In the genomic region with DNA sequence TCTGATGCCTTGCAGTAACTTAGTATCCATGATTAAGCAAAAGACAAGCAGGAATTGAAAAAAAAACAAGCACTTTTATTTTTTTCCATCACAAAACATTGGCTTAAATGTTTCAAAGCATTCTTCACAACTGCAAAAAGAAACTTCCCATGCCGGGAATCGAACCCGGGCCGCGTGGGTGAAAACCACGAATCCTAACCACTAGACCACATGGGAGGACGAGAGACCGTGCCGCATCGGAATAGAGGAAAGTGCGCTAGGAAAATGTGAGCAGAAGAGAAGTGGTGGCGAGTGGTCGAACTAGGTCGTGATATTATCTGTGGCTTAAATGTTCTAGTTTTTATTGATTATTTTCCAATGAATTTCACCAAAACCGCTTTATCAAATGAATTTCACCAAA, we compare ENCODE assay signal across 4 worm cellular contexts.
A peak's percentile ranks its signal among the peaks of the same experiment; 100 is the strongest.
TF ChIP-seq lines count a peak whose summit lies in the region.

No protein-coding gene starts in this region.

TF ChIP-seq in whole organism, L2 larva, 48 proteins besides CTCF, POLR2A, EP300 and RAD21:
- peak; percentile 35 for TF ChIP-seq zag-1 (tag; optimal IDR thresholded peaks at IDR 0.05; lab: Kevin White, UChicago)
- TF ChIP-seq mdl-1 (tag; optimal IDR thresholded peaks at IDR 0.05; lab: Kevin White, UChicago) = peak in 1 of 2 experiments; percentile 41
- peak; percentile 76 for TF ChIP-seq nhr-129 (tag; optimal IDR thresholded peaks at IDR 0.05; lab: Kevin White, UChicago)
- no peak for TF ChIP-seq sem-4 (tag; optimal IDR thresholded peaks at IDR 0.05; lab: Kevin White, UChicago)
- no peak for TF ChIP-seq ztf-4 (tag; optimal IDR thresholded peaks at IDR 0.05; lab: Kevin White, UChicago)
- peak; percentile 24 for TF ChIP-seq fos-1 (tag; optimal IDR thresholded peaks at IDR 0.05; lab: Kevin White, UChicago)
- TF ChIP-seq nhr-77 (tag; optimal IDR thresholded peaks at IDR 0.05; lab: Kevin White, UChicago) = no peak
- peak; percentile 49 for TF ChIP-seq crh-2 (tag; optimal IDR thresholded peaks at IDR 0.05; lab: Kevin White, UChicago)
- peak; percentile 56 for TF ChIP-seq unc-55 (GFP tag; optimal IDR thresholded peaks at IDR 0.05; lab: Kevin White, UChicago)
- TF ChIP-seq sma-9 (GFP tag; optimal IDR thresholded peaks at IDR 0.05; lab: Kevin White, UChicago) = peak; percentile 51
- TF ChIP-seq sma-9 (tag; optimal IDR thresholded peaks at IDR 0.05; lab: Kevin White, UChicago) = no peak
- TF ChIP-seq blmp-1 (tag; optimal IDR thresholded peaks at IDR 0.05; lab: Kevin White, UChicago; ENCODE audit: insufficient read depth) = no peak
- no peak for TF ChIP-seq ceh-82 (tag; optimal IDR thresholded peaks at IDR 0.05; lab: Kevin White, UChicago)
- TF ChIP-seq F13H6.1 (tag; optimal IDR thresholded peaks at IDR 0.05; lab: Kevin White, UChicago) = peak; percentile 9
- no peak for TF ChIP-seq nhr-21 (tag; optimal IDR thresholded peaks at IDR 0.05; lab: Kevin White, UChicago)
- peak; percentile 36 for TF ChIP-seq C34F6.9 (tag; optimal IDR thresholded peaks at IDR 0.05; lab: Kevin White, UChicago)
- no peak for TF ChIP-seq snpc-4 (tag; optimal IDR thresholded peaks at IDR 0.05; lab: Kevin White, UChicago)
- no peak for TF ChIP-seq nhr-237 (tag; optimal IDR thresholded peaks at IDR 0.05; lab: Kevin White, UChicago)

TF ChIP-seq in whole organism, L4 larva, 104 proteins besides CTCF, POLR2A, EP300 and RAD21 (continues in another document):
- TF ChIP-seq nhr-10 (tag; optimal IDR thresholded peaks at IDR 0.05; lab: Kevin White, UChicago) = no peak
- no peak for TF ChIP-seq F44E2.7 (GFP tag; IDR thresholded peaks at IDR 0.05; lab: Robert Waterston, UW)
- TF ChIP-seq ceh-44 (GFP tag; IDR thresholded peaks at IDR 0.05; lab: Robert Waterston, UW) = no peak; the same call in 1 of the 2 replicates
- TF ChIP-seq egl-27 (tag; optimal IDR thresholded peaks at IDR 0.05; lab: Kevin White, UChicago) = no peak
- no peak for TF ChIP-seq daf-12 (tag; optimal IDR thresholded peaks at IDR 0.05; lab: Kevin White, UChicago)
- TF ChIP-seq Y105C5A.15 (GFP tag; IDR thresholded peaks at IDR 0.05; lab: Robert Waterston, UW) = 0 out of 2 replicates have a peak, but pooled peaks have one; percentile 55
- TF ChIP-seq pha-4 (GFP tag; IDR thresholded peaks at IDR 0.05; lab: Robert Waterston, UW) = no peak
- no peak for TF ChIP-seq pha-4 (tag; optimal IDR thresholded peaks at IDR 0.05; lab: Kevin White, UChicago)
- TF ChIP-seq ZK337.2 (GFP tag; IDR thresholded peaks at IDR 0.05; lab: Robert Waterston, UW) = no peak
- no peak for TF ChIP-seq mdt-29 (GFP tag; IDR thresholded peaks at IDR 0.05; lab: Robert Waterston, UW)
- 0 out of 2 replicates have a peak, but pooled peaks have one; percentile 41 for TF ChIP-seq nhr-42 (GFP tag; IDR thresholded peaks at IDR 0.05; lab: Robert Waterston, UW)
- TF ChIP-seq jun-1 (tag; optimal IDR thresholded peaks at IDR 0.05; lab: Kevin White, UChicago) = no peak
- peak; percentile 13 for TF ChIP-seq lin-13 (GFP tag; optimal IDR thresholded peaks at IDR 0.05; lab: Kevin White, UChicago)
- peak; percentile 11 to 45 for TF ChIP-seq daf-16 (GFP tag; optimal IDR thresholded peaks at IDR 0.05; lab: Kevin White, UChicago)
- TF ChIP-seq daf-16 (tag; optimal IDR thresholded peaks at IDR 0.05; lab: Kevin White, UChicago) = peak; percentile 51
- no peak for TF ChIP-seq daf-8 (GFP tag; IDR thresholded peaks at IDR 0.05; lab: Robert Waterston, UW)
- peak; percentile 43; the same call in 1 of the 2 replicates for TF ChIP-seq Y48G9A.11 (GFP tag; IDR thresholded peaks at IDR 0.05; lab: Robert Waterston, UW)
- peak; percentile 68; the same call in 1 of the 2 replicates for TF ChIP-seq ctbp-1 (GFP tag; IDR thresholded peaks at IDR 0.05; lab: Robert Waterston, UW)
- no peak for TF ChIP-seq dpl-1 (GFP tag; optimal IDR thresholded peaks at IDR 0.05; lab: Kevin White, UChicago)
- no peak for TF ChIP-seq ZK546.5 (tag; optimal IDR thresholded peaks at IDR 0.05; lab: Kevin White, UChicago)
- TF ChIP-seq snpc-1.2 (GFP tag; IDR thresholded peaks at IDR 0.05; lab: Robert Waterston, UW) = peak; percentile 84
- no peak for TF ChIP-seq dve-1 (tag; optimal IDR thresholded peaks at IDR 0.05; lab: Kevin White, UChicago; ENCODE audit: insufficient read depth)
- TF ChIP-seq daf-19 (GFP tag; conservative IDR thresholded peaks at IDR 0.05; lab: Robert Waterston, UW) = no peak

TF ChIP-seq in whole organism, late embryonic, 69 proteins besides CTCF, POLR2A, EP300 and RAD21 (continues in another document):
- no peak for TF ChIP-seq fkh-6 (tag; optimal IDR thresholded peaks at IDR 0.05; lab: Kevin White, UChicago)
- no peak for TF ChIP-seq mec-3 (tag; optimal IDR thresholded peaks at IDR 0.05; lab: Kevin White, UChicago; ENCODE audit: borderline replicate concordance)
- no peak for TF ChIP-seq pax-1 (tag; optimal IDR thresholded peaks at IDR 0.05; lab: Kevin White, UChicago)
- no peak for TF ChIP-seq hlh-8 (tag; optimal IDR thresholded peaks at IDR 0.05; lab: Kevin White, UChicago)
- TF ChIP-seq hlh-30 (tag; optimal IDR thresholded peaks at IDR 0.05; lab: Kevin White, UChicago; ENCODE audit: insufficient read depth) = peak; percentile 36
- TF ChIP-seq lin-11 (tag; optimal IDR thresholded peaks at IDR 0.05; lab: Kevin White, UChicago) = peak; percentile 47
- no peak for TF ChIP-seq ceh-45 (GFP tag; IDR thresholded peaks at IDR 0.05; lab: Robert Waterston, UW)
- TF ChIP-seq fkh-10 (GFP tag; optimal IDR thresholded peaks at IDR 0.05; lab: Kevin White, UChicago) = peak; percentile 56
- peak; percentile 33; the same call in 1 of the 2 replicates for TF ChIP-seq sox-2 (GFP tag; IDR thresholded peaks at IDR 0.05; lab: Robert Waterston, UW)
- no peak for TF ChIP-seq ceh-14 (tag; optimal IDR thresholded peaks at IDR 0.05; lab: Kevin White, UChicago)
- peak; percentile 38 for TF ChIP-seq ceh-34 (tag; optimal IDR thresholded peaks at IDR 0.05; lab: Kevin White, UChicago)
- TF ChIP-seq che-1 (tag; optimal IDR thresholded peaks at IDR 0.05; lab: Kevin White, UChicago) = peak; percentile 56
- TF ChIP-seq ets-4 (tag; optimal IDR thresholded peaks at IDR 0.05; lab: Kevin White, UChicago) = no peak
- TF ChIP-seq elt-2 (tag; optimal IDR thresholded peaks at IDR 0.05; lab: Kevin White, UChicago) = peak; percentile 67
- TF ChIP-seq lim-6 (tag; optimal IDR thresholded peaks at IDR 0.05; lab: Kevin White, UChicago) = no peak
- peak; percentile 38 for TF ChIP-seq nfya-1 (tag; optimal IDR thresholded peaks at IDR 0.05; lab: Kevin White, UChicago)
- TF ChIP-seq pat-9 (tag; optimal IDR thresholded peaks at IDR 0.05; lab: Kevin White, UChicago) = peak; percentile 66
- no peak for TF ChIP-seq K09A11.1 (tag; optimal IDR thresholded peaks at IDR 0.05; lab: Kevin White, UChicago; ENCODE audit: insufficient read depth)
- peak; percentile 1 for TF ChIP-seq fax-1 (tag; optimal IDR thresholded peaks at IDR 0.05; lab: Kevin White, UChicago)
- peak; percentile 40 for TF ChIP-seq sox-4 (tag; optimal IDR thresholded peaks at IDR 0.05; lab: Kevin White, UChicago)
- no peak for TF ChIP-seq eyg-1 (tag; optimal IDR thresholded peaks at IDR 0.05; lab: Kevin White, UChicago)
- no peak for TF ChIP-seq unc-42 (tag; optimal IDR thresholded peaks at IDR 0.05; lab: Kevin White, UChicago)
- TF ChIP-seq hlh-6 (tag; optimal IDR thresholded peaks at IDR 0.05; lab: Kevin White, UChicago) = peak; percentile 61
- TF ChIP-seq unc-55 (GFP tag; optimal IDR thresholded peaks at IDR 0.05; lab: Kevin White, UChicago) = no peak
- no peak for TF ChIP-seq tbx-7 (tag; optimal IDR thresholded peaks at IDR 0.05; lab: Kevin White, UChicago)
- TF ChIP-seq ceh-9 (tag; optimal IDR thresholded peaks at IDR 0.05; lab: Kevin White, UChicago) = no peak

TF ChIP-seq in whole organism, mixed stage, embryonic, 35 proteins besides CTCF, POLR2A, EP300 and RAD21 (continues in another document):
- no peak for TF ChIP-seq nhr-237 (tag; optimal IDR thresholded peaks at IDR 0.05; lab: Kevin White, UChicago)
- TF ChIP-seq nhr-12 (tag; optimal IDR thresholded peaks at IDR 0.05; lab: Kevin White, UChicago) = no peak
- TF ChIP-seq mep-1 (tag; optimal IDR thresholded peaks at IDR 0.05; lab: Kevin White, UChicago) = peak; percentile 11
- peak; percentile 51 for TF ChIP-seq ham-2 (GFP tag; optimal IDR thresholded peaks at IDR 0.05; lab: Kevin White, UChicago)
- TF ChIP-seq tbx-8 (GFP tag; optimal IDR thresholded peaks at IDR 0.05; lab: Kevin White, UChicago) = peak; percentile 36
- TF ChIP-seq unc-62 (GFP tag; optimal IDR thresholded peaks at IDR 0.05; lab: Kevin White, UChicago) = no peak
- TF ChIP-seq lin-32 (GFP tag; optimal IDR thresholded peaks at IDR 0.05; lab: Kevin White, UChicago) = peak; percentile 49
- TF ChIP-seq nhr-28 (tag; optimal IDR thresholded peaks at IDR 0.05; lab: Kevin White, UChicago) = no peak
- TF ChIP-seq sem-2 (GFP tag; optimal IDR thresholded peaks at IDR 0.05; lab: Kevin White, UChicago) = peak; percentile 64
- TF ChIP-seq sptf-1 (tag; optimal IDR thresholded peaks at IDR 0.05; lab: Kevin White, UChicago) = peak; percentile 72
- no peak for TF ChIP-seq ceh-39 (tag; optimal IDR thresholded peaks at IDR 0.05; lab: Kevin White, UChicago)
- TF ChIP-seq cnd-1 (tag; optimal IDR thresholded peaks at IDR 0.05; lab: Kevin White, UChicago) = peak; percentile 74
- TF ChIP-seq lin-13 (tag; optimal IDR thresholded peaks at IDR 0.05; lab: Kevin White, UChicago) = no peak
- no peak for TF ChIP-seq pha-4 (tag; optimal IDR thresholded peaks at IDR 0.05; lab: Kevin White, UChicago)
- peak; percentile 26 for TF ChIP-seq hlh-1 (tag; optimal IDR thresholded peaks at IDR 0.05; lab: Kevin White, UChicago)
- TF ChIP-seq zip-8 (tag; optimal IDR thresholded peaks at IDR 0.05; lab: Kevin White, UChicago) = no peak
- no peak for TF ChIP-seq elt-3 (tag; optimal IDR thresholded peaks at IDR 0.05; lab: Kevin White, UChicago)
- no peak for TF ChIP-seq nhr-2 (tag; optimal IDR thresholded peaks at IDR 0.05; lab: Kevin White, UChicago)
- no peak for TF ChIP-seq ztf-11 (tag; optimal IDR thresholded peaks at IDR 0.05; lab: Kevin White, UChicago)
- TF ChIP-seq drap-1 (GFP tag; optimal IDR thresholded peaks at IDR 0.05; lab: Kevin White, UChicago) = peak; percentile 80
- no peak for TF ChIP-seq snpc-4 (tag; optimal IDR thresholded peaks at IDR 0.05; lab: Kevin White, UChicago)
- TF ChIP-seq ceh-43 (GFP tag; optimal IDR thresholded peaks at IDR 0.05; lab: Kevin White, UChicago) = peak; percentile 44
- TF ChIP-seq bed-3 (GFP tag; optimal IDR thresholded peaks at IDR 0.05; lab: Kevin White, UChicago) = peak; percentile 59
- TF ChIP-seq elt-1 (tag; optimal IDR thresholded peaks at IDR 0.05; lab: Kevin White, UChicago; ENCODE audit: borderline replicate concordance, insufficient read depth) = no peak
- TF ChIP-seq mab-5 (tag; optimal IDR thresholded peaks at IDR 0.05; lab: Kevin White, UChicago) = no peak
- TF ChIP-seq nhr-76 (tag; optimal IDR thresholded peaks at IDR 0.05; lab: Kevin White, UChicago) = no peak
- TF ChIP-seq blmp-1 (tag; optimal IDR thresholded peaks at IDR 0.05; lab: Kevin White, UChicago) = no peak
- peak; percentile 74 for TF ChIP-seq M03D4.4 (tag; optimal IDR thresholded peaks at IDR 0.05; lab: Kevin White, UChicago)
- peak; percentile 41 for TF ChIP-seq unc-120 (tag; optimal IDR thresholded peaks at IDR 0.05; lab: Kevin White, UChicago; ENCODE audit: poor library complexity, severe bottlenecking)
